Fruit fly (Drosophila melanogaster): Measurements from ENCODE around the gene CG9673.
A peak's percentile ranks its signal among the peaks of the same experiment; 100 is the strongest.

CG9673 gene

DNA sequence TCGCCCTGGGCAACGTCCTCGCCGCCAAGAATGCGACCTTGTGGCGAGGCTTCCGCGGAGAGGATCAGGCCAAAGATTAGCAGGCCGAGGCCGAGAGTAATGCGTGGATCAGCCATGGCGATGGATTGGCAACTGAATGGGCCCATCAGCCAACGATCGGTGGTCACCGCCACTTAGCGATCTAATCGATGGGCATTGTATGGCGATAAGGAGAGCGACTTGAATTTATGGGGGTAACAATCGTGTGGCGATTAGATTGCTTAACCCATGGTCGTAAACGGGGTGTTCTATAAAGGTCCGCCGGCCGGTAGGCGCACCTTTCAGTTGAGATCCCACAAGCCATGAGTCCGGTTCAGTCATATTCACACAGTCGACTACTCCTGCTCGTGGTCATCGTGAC, at the start of gene CG9673, which contains the start of gene CG4653:
TSS of gene CG9673 (minus strand) at position 138 of the 400 bp plus-strand sequence.
TSS of gene CG4653 (plus strand) at position 335 of the 400 bp plus-strand sequence.
- TF ChIP-seq CG17801 (GFP tag; optimal IDR thresholded peaks at IDR 0.05; ENCODE audit: partially characterized antibody), result no peak

- no peak for TF ChIP-seq CG17801 (GFP tag; optimal IDR thresholded peaks at IDR 0.05; ENCODE audit: partially characterized antibody)
Observed at dm6 chrX:16753066-16753465, 49.4 kb upstream of the CG9673 start.

DNA sequence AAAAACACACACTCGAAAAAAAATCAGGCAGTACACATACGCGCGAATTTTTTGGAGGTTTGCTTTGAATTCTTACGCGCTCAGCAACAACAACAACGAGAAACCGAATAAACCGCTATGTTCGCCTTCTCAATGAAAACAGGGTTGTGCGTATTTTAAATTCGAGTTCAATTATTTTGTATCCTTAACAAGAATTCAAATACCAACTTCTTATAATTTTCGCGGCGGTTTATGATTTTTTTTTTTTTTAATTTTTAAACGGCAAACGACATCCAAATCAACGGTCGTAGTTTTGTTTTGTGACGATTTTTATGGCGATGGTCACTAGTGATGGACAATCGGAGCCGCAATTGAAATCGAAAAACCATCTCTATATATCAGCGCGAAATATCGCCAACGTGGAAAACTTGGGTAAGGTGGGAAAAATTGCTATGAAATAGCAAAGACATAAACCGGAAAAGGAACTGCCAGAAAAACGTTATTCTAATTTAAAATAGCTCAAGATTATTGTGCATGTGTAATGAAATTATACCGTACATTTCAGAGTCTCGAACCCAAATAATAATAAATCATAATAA, 48.0 kb upstream of the CG9673 start, which contains the start of gene goe:
TSS of gene goe (minus strand) at position 332 of the 578 bp plus-strand sequence.
- TF ChIP-seq CG17801 (GFP tag; optimal IDR thresholded peaks at IDR 0.05; ENCODE audit: partially characterized antibody), result peak; percentile 23

dm6 chrX:16750712-16751578, 47.3 kb upstream of the CG9673 start:
- peak; percentile 94 for TF ChIP-seq CG17801 (GFP tag; optimal IDR thresholded peaks at IDR 0.05; ENCODE audit: partially characterized antibody)

DNA sequence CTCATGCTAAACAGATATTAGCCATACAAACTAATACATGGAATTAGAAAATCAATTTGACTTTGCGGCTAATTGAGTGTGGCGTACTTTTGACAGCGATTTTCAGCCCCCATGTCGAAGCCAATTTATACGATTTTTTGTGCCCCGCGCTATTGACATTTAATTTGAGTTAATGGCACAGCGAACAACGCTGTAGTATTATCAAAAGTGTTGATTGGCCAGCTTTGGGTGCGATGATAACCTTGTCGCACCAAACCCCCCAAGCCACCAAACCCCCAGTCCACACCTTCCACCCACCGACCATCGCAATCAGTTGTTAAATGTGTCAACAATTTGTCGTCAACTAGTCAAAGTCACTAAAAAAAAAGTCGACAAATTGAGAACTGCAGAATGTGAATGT, 45.6 kb upstream of the CG9673 start:
- no peak for TF ChIP-seq CG17801 (GFP tag; optimal IDR thresholded peaks at IDR 0.05; ENCODE audit: partially characterized antibody)

DNA sequence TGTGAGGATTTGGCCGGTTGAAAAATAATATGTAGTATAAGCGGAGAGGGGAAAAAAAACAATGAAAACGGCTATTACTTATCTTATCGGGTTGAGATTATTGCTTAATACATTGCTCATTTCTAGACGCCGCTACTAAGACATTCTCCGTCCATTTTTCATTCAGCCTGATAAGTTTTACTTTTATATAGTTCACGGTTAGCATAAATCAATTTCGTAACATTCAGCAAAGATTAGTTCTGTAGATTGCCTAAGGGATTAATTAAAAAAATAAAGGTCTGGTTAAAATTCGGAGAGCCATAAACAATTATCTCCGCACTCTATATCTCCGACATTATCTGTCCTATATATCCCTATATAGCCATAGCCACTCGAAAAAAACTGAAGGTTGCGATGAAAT, 43.8 kb upstream of the CG9673 start:
- peak; percentile 19 for TF ChIP-seq CG17801 (GFP tag; optimal IDR thresholded peaks at IDR 0.05; ENCODE audit: partially characterized antibody)

DNA sequence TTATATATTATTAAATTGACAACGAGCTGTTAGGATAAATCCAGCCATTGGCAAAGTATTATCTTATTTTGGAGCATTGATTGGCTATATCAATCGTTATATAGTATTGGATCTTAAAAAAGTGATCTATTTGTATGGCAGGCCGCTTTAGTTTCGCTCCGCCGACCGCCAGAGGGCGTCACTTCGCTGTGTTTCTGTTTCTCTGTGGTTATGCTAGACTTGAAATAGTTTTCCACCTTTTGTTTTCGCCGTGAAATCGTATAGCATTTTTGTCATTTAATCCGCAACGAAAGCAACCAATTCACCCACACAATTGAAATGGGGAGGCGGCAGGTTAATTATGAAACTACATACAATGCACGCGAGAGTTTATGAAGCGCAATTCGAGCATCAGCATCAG, 43.1 kb upstream of the CG9673 start:
- TF ChIP-seq CG17801 (GFP tag; optimal IDR thresholded peaks at IDR 0.05; ENCODE audit: partially characterized antibody), result no peak

DNA sequence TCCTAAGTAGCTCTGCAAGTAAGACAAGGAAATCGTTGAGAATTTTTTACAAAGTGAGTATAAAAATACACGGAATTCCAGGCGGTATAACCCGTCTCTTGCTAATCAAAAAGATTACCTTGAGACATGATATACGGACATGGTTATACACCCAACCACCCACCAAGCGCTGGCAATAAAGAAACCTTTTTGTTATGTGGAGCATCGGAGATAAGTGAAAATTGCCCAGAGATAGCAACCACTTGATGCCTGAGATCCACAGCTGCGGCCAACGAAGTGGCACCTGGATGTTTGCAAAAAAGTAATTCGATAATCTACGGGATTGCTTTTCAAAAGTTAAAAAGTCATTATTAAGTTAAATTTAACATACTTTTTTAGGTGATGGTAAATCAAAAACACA, 42.3 kb upstream of the CG9673 start:
- TF ChIP-seq CG17801 (GFP tag; optimal IDR thresholded peaks at IDR 0.05; ENCODE audit: partially characterized antibody), result no peak

- no peak for TF ChIP-seq CG17801 (GFP tag; optimal IDR thresholded peaks at IDR 0.05; ENCODE audit: partially characterized antibody)
Observed at dm6 chrX:16744345-16744744, 40.7 kb upstream of the CG9673 start.

DNA sequence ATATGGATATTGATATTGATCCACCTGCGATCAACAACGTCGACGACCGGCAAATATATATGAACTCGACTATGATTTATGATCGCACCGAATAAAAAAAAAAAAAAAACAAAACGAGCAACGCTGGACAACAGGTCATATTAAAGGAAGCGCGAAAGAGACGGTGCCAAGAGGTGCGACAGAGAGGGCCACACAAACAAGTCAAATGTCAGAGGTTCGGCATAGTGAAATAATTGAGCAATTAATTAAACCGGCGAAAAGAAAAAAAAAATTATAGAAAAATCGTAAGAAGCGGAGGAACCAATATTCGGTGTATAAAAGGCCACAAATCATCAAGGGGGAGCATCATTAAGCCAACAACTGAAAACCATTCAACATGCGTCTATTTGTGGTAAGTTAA, 38.9 kb upstream of the CG9673 start, which contains the start of gene Twdlalpha:
TSS of gene Twdlalpha (plus strand) at position 301 of the 400 bp plus-strand sequence.
- no peak for TF ChIP-seq CG17801 (GFP tag; optimal IDR thresholded peaks at IDR 0.05; ENCODE audit: partially characterized antibody)

DNA sequence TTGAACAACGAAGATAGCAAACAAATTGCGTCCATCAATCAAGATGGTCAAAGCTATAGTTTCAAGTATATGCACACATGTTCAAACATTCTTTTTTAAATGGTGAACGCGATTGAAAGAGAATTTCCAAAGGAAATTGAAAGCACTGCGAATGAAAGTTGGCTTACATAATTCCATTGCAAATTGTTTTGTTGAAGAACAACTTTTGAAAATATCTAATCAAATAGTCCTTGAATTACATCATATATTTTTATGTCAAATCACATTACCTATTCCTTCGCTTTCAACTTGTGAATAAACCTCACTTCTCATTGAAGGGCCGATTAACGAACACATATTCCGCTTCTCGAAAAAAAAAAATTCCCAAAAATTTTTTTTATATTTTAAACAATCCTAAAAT, 36.9 kb upstream of the CG9673 start, which contains the start of gene CG32568:
TSS of gene CG32568 (plus strand) at position 301 of the 400 bp plus-strand sequence.
- no peak for TF ChIP-seq CG17801 (GFP tag; optimal IDR thresholded peaks at IDR 0.05; ENCODE audit: partially characterized antibody)

- TF ChIP-seq CG17801 (GFP tag; optimal IDR thresholded peaks at IDR 0.05; ENCODE audit: partially characterized antibody), result no peak
Observed at dm6 chrX:16737878-16738277, 34.2 kb upstream of the CG9673 start, which contains the start of gene TwdlZ. TSS of gene TwdlZ (plus strand) at chrX:16738178.

dm6 chrX:16736180-16736579, 32.5 kb upstream of the CG9673 start:
- TF ChIP-seq CG17801 (GFP tag; optimal IDR thresholded peaks at IDR 0.05; ENCODE audit: partially characterized antibody), result no peak

- no peak for TF ChIP-seq CG17801 (GFP tag; optimal IDR thresholded peaks at IDR 0.05; ENCODE audit: partially characterized antibody)
Observed at dm6 chrX:16734647-16735046, 31.0 kb upstream of the CG9673 start, which contains the start of gene TwdlY. TSS of gene TwdlY (plus strand) at chrX:16734947.

- TF ChIP-seq CG17801 (GFP tag; optimal IDR thresholded peaks at IDR 0.05; ENCODE audit: partially characterized antibody), result no peak
Observed at dm6 chrX:16733244-16733643, 29.6 kb upstream of the CG9673 start.

- TF ChIP-seq CG17801 (GFP tag; optimal IDR thresholded peaks at IDR 0.05; ENCODE audit: partially characterized antibody), result no peak
Observed at dm6 chrX:16730791-16731190, 27.1 kb upstream of the CG9673 start, which contains the start of gene TwdlX. TSS of gene TwdlX (plus strand) at chrX:16731091.
